Worm (Caenorhabditis elegans) whole organism, young adult: ENCODE measurements around the gene F40A3.7.

Experiments
- ekl-4 ChIP-seq: fragments of 200-800 bp; sonication (Bioruptor generic); IDR thresholded peaks from 2 replicates; pipeline ENCODE4 v1.3.6; 2022; ENCODE audit warnings: missing genetic modification reagents, missing genetic modification characterization, missing compliant biosample characterization
- tbp1 ChIP-seq: fragments of 200-800 bp; sonication (Bioruptor generic); optimal IDR thresholded peaks from 2 replicates; lab custom pipeline; 2018; ENCODE audit warnings: mild to moderate bottlenecking, missing genetic modification characterization, missing compliant biosample characterization

DNA sequence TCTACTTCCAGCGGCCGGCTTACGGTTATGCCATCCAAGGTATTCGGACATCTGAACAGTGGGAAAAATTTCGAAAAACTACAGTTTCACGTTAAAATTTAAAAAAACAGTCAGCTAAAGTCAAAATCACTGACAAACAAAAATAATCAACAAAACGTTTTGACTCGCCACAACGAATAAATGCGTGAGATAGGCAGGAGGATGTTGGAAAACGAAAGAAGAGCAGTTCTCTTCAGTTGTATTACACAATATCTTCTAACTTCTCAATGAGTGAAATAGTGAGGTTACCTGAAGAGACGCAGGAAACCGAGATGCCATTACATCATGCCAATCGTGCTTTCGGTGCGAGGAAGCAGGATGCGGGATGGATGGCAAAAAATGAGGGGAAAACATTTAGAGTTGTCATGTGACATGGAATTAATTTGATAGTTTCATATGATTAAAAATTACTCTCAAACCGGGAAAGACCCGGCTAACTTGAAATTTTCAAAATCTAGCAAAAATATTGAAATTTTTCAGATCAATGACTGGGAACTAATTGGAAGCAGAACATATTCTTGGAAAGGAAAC, 5.8 kb downstream of the F40A3.7 start, which contains the start of gene F40A3.6:
- TF ChIP-seq tbp1 (GFP tag; lab: Kevin White, UChicago): no peak
- TF ChIP-seq ekl-4 (GFP tag; lab: Robert Waterston, UW): no peak
